Worm (Caenorhabditis elegans) whole organism, mixed stage, embryonic: ENCODE data around the gene piga-1.

ENCODE experiments used
- blmp-1 ChIP-seq: fragments of 150-350 bp; optimal IDR thresholded peaks from 2 replicates; lab custom pipeline; 2014; ENCODE audit warnings: missing biosample characterization, missing genetic modification characterization
- elt-1 ChIP-seq: sonication (generic microtip); optimal IDR thresholded peaks from 2 replicates; lab custom pipeline; 2017; ENCODE audit warnings: missing genetic modification characterization, mild to moderate bottlenecking, missing compliant biosample characterization, antibody characterized with exemption, moderate library complexity, borderline replicate concordance; ENCODE audit not compliant: insufficient read depth
- elt-3 ChIP-seq: fragments of 150-350 bp; optimal IDR thresholded peaks from 2 replicates; lab custom pipeline; 2014; ENCODE audit warnings: missing biosample characterization, missing genetic modification characterization
- mab-5 ChIP-seq: fragments of 150-350 bp; optimal IDR thresholded peaks from 2 replicates; lab custom pipeline; 2014; ENCODE audit warnings: missing biosample characterization, missing genetic modification characterization
- mep-1 ChIP-seq: fragments of 150-350 bp; optimal IDR thresholded peaks from 2 replicates; lab custom pipeline; 2017; ENCODE audit warnings: missing biosample characterization, missing genetic modification reagents, missing genetic modification characterization, inconsistent platforms
- nhr-12 ChIP-seq: fragments of 150-350 bp; optimal IDR thresholded peaks from 2 replicates; lab custom pipeline; 2014; ENCODE audit warnings: missing biosample characterization, missing genetic modification characterization
- nhr-76 ChIP-seq: sonication (generic microtip); optimal IDR thresholded peaks from 2 replicates; lab custom pipeline; 2017; ENCODE audit warnings: missing biosample characterization, missing genetic modification characterization
- pha-4 ChIP-seq: fragments of 150-350 bp; optimal IDR thresholded peaks from 2 replicates; lab custom pipeline; 2018; ENCODE audit warnings: missing biosample characterization, missing genetic modification reagents, missing genetic modification characterization
- snpc-4 ChIP-seq: fragments of 150-350 bp; optimal IDR thresholded peaks from 2 replicates; lab custom pipeline; 2014; ENCODE audit warnings: missing biosample characterization, missing genetic modification characterization
- tbx-8 ChIP-seq: fragments of 200-800 bp; sonication (Bioruptor generic); optimal IDR thresholded peaks from 2 replicates; lab custom pipeline; 2018; ENCODE audit warnings: mild to moderate bottlenecking, missing genetic modification characterization, moderate library complexity, missing compliant biosample characterization
- ztf-11 ChIP-seq: fragments of 150-350 bp; optimal IDR thresholded peaks from 2 replicates; lab custom pipeline; 2014; ENCODE audit warnings: missing biosample characterization, missing genetic modification characterization

- TF ChIP-seq mab-5 (tag; lab: Kevin White, UChicago) (no peak), nhr-12 (tag; lab: Kevin White, UChicago) (no peak), pha-4 (tag; lab: Kevin White, UChicago) (no peak), tbx-8 (GFP tag; lab: Kevin White, UChicago) (no peak), elt-3 (tag; lab: Kevin White, UChicago) (no peak), snpc-4 (no peak), nhr-76 (tag; lab: Kevin White, UChicago) (no peak), mep-1 (tag; lab: Kevin White, UChicago) (no peak), blmp-1 (tag; lab: Kevin White, UChicago) (no peak), elt-1 (tag; lab: Kevin White, UChicago) (no peak), ztf-11 (tag; lab: Kevin White, UChicago) (no peak)
Observed at ce11 chrII:8707024-8707423, 45.5 kb upstream of the piga-1 start, which contains the start of gene cup-16.
